Worm (Caenorhabditis elegans) whole organism, midembryonic: Measurements from ENCODE around the gene Y59E1A.4.

Source experiments
- T22C8.4 ChIP-seq: fragments of 200-800 bp; sonication (Bioruptor generic); IDR thresholded peaks from 2 replicates; pipeline ENCODE4 v1.3.6; 2022; ENCODE audit warnings: missing genetic modification characterization, missing compliant biosample characterization
- cog-1 ChIP-seq: sonication (generic microtip); optimal IDR thresholded peaks from 2 replicates; lab custom pipeline; 2016; ENCODE audit warnings: missing genetic modification characterization, missing compliant biosample characterization
- flt-1 ChIP-seq: fragments of 200-800 bp; sonication (Bioruptor generic); IDR thresholded peaks from 2 replicates; pipeline ENCODE4 v1.3.6; 2022; ENCODE audit warnings: missing genetic modification characterization, missing compliant biosample characterization
- klf-2 ChIP-seq: fragments of 200-800 bp; sonication (Bioruptor generic); conservative IDR thresholded peaks from 2 replicates; pipeline ENCODE4 v1.3.6; 2022; ENCODE audit warnings: missing genetic modification reagents, missing genetic modification characterization, missing compliant biosample characterization
- med-1 ChIP-seq: sonication (generic microtip); optimal IDR thresholded peaks from 2 replicates; lab custom pipeline; 2017; ENCODE audit warnings: missing genetic modification characterization, mild to moderate bottlenecking, missing compliant biosample characterization, antibody characterized with exemption, missing genetic modification reagents; ENCODE audit not compliant: insufficient read depth
- ref-1 ChIP-seq: fragments of 200-800 bp; sonication (Bioruptor generic); conservative IDR thresholded peaks from 2 replicates; pipeline ENCODE4 v1.3.6; 2022; ENCODE audit warnings: missing genetic modification reagents, missing genetic modification characterization, missing compliant biosample characterization
- tab-1 ChIP-seq: fragments of 200-800 bp; sonication (Bioruptor generic); IDR thresholded peaks from 2 replicates; pipeline ENCODE4 v1.3.6; 2022; ENCODE audit warnings: missing genetic modification characterization, missing compliant biosample characterization
- ztf-23 ChIP-seq: fragments of 200-800 bp; sonication (Bioruptor generic); IDR thresholded peaks from 2 replicates; pipeline ENCODE4 v1.3.6; 2022; ENCODE audit warnings: missing genetic modification reagents, missing genetic modification characterization, missing compliant biosample characterization
- ztf-29 ChIP-seq: fragments of 200-800 bp; sonication (Bioruptor generic); IDR thresholded peaks from 2 replicates; pipeline ENCODE4 v1.3.6; 2022; ENCODE audit warnings: missing genetic modification reagents, missing genetic modification characterization, missing compliant biosample characterization

Gene Y59E1A.4

DNA sequence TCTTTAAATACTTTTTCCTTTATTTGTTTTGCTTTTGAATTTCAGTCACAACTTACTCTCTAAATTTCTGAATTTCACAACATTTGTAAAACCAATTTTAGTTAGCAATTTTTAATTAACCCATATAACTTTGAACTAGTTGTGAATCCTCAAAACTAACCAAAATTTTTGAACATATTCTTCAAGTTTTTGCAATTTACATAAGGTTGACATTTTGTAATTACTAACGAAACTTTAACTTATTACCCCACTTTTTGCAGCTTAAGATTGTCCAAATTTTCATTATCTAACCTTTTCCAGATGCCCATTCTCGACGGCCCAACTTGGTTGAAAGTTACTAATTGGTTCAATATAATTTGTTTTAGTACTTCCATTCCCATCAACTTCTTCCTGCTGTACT, 29.8 kb upstream of the Y59E1A.4 start, which contains the start of gene str-79:
TSS of gene str-79 (plus strand) at position 301 of the 400 bp plus-strand sequence.
- TF ChIP-seq ref-1 (GFP tag; lab: Robert Waterston, UW) = no peak
- TF ChIP-seq med-1 = no peak
- TF ChIP-seq ztf-23 (GFP tag; lab: Robert Waterston, UW) = no peak
- TF ChIP-seq klf-2 (GFP tag; lab: Robert Waterston, UW) = no peak
- TF ChIP-seq cog-1 (tag; lab: Kevin White, UChicago) = no peak

- TF ChIP-seq ztf-29 (GFP tag; lab: Robert Waterston, UW) (no peak), flt-1 (GFP tag; lab: Robert Waterston, UW) (no peak), T22C8.4 (GFP tag; lab: Robert Waterston, UW) (no peak), cog-1 (tag; lab: Kevin White, UChicago) (no peak), klf-2 (GFP tag; lab: Robert Waterston, UW) (no peak), ref-1 (GFP tag; lab: Robert Waterston, UW) (no peak), ztf-23 (GFP tag; lab: Robert Waterston, UW) (no peak), tab-1 (GFP tag; lab: Robert Waterston, UW) (no peak), med-1 (no peak)
These were observed 25.0 kb upstream of the Y59E1A.4 start for ce11 chrX:1964828-1965227.

DNA sequence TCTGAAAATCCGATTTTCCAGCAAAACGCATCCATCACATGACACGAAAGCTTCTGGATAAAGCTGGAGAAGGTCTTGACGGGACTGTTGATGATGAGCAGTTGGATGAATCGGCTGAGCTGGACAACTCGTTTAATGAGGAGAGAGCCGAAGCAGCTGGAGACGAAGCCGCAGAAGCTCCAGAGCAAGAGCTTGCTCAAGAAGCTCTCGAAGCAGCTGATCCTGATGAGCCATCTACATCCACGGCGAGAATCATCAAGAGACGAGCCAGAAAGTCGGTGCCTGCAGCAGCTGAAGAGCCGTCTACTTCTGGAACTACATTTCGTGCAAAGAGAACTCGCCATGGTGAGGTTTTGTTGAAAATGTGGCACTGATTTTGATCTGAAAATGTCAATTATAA, 24.6 kb upstream of the Y59E1A.4 start:
- no peak for TF ChIP-seq ref-1 (GFP tag; lab: Robert Waterston, UW)
- TF ChIP-seq T22C8.4 (GFP tag; lab: Robert Waterston, UW) = no peak
- no peak for TF ChIP-seq tab-1 (GFP tag; lab: Robert Waterston, UW)
- no peak for TF ChIP-seq ztf-29 (GFP tag; lab: Robert Waterston, UW)
- TF ChIP-seq cog-1 (tag; lab: Kevin White, UChicago) = no peak

- TF ChIP-seq flt-1 (GFP tag; lab: Robert Waterston, UW) (no peak), ref-1 (GFP tag; lab: Robert Waterston, UW) (no peak), klf-2 (GFP tag; lab: Robert Waterston, UW) (no peak), ztf-29 (GFP tag; lab: Robert Waterston, UW) (no peak), tab-1 (GFP tag; lab: Robert Waterston, UW) (no peak), cog-1 (tag; lab: Kevin White, UChicago) (no peak), ztf-23 (GFP tag; lab: Robert Waterston, UW) (no peak), T22C8.4 (GFP tag; lab: Robert Waterston, UW) (no peak), med-1 (no peak)
These were observed 22.5 kb upstream of the Y59E1A.4 start, which contains the start of gene F52D2.7 for ce11 chrX:1962273-1962672. Gene F52D2.7, plus strand, starts transcription at chrX:1962573.

DNA sequence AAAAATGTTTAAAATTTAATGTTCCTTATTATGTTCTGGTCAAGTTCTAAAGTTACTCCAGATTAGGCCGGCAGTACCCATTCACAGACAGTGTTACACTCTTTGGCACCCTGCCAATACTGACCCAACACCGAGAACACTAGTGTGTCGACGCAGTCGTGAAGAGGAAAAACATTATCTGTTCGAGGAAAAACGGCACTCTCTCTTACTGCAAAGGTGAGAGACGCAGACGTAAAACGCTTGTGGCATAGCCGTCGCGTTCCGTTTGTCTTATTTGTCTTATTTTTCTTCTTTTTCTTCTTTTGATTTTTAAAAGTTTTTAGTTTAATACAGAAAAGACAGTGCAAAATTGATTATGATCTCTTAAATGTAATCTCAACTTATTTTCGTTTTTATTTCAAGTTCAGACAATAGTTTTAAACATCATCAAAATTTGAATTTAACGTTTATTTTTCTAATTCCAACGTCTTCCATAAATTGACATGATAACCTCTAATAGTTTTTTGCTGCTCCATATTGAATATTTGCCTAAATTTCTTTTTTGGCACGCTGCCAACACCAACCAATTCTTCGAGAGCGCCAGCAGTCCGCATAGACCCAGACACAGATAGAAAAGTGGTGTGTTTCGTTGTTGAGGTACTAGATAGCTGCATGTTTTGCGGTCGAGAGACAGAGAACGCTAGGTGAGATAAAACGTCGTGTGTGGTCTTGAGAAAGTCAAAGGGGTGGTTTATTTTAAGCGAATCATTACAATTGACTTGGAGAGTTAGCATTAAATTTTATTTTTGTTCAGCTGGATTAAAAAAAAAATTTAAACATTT, 21.3 kb upstream of the Y59E1A.4 start:
- TF ChIP-seq T22C8.4 (GFP tag; lab: Robert Waterston, UW) (no peak), cog-1 (tag; lab: Kevin White, UChicago) (peak; percentile 10), klf-2 (GFP tag; lab: Robert Waterston, UW) (no peak), ztf-29 (GFP tag; lab: Robert Waterston, UW) (no peak)

DNA sequence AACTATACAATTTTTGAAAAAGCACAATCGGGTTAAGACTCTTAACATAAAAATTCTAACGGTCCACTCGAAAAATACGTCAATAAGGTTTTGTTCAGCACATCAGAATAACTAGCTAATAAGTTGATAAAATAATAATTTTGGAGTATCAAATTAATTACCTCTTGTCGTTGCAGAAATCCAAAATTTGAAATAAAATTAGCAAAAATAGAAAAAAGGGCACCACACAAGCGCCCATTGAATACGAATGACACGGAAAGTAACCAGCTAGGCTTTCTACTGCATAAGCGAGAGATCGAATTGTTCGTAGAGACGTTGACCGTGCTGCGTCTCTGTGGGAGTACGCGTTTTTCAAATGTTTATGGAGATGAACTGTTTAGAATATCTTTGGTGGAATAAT, 19.3 kb upstream of the Y59E1A.4 start:
- TF ChIP-seq cog-1 (tag; lab: Kevin White, UChicago) = no peak
- TF ChIP-seq med-1 = no peak
- no peak for TF ChIP-seq T22C8.4 (GFP tag; lab: Robert Waterston, UW)
- TF ChIP-seq ztf-29 (GFP tag; lab: Robert Waterston, UW) = no peak
- no peak for TF ChIP-seq ref-1 (GFP tag; lab: Robert Waterston, UW)
- TF ChIP-seq klf-2 (GFP tag; lab: Robert Waterston, UW) = no peak
- no peak for TF ChIP-seq flt-1 (GFP tag; lab: Robert Waterston, UW)
- TF ChIP-seq ztf-23 (GFP tag; lab: Robert Waterston, UW) = no peak
- no peak for TF ChIP-seq tab-1 (GFP tag; lab: Robert Waterston, UW)

ce11 chrX:1939248-1939647, 539 bp downstream of the Y59E1A.4 start:
- TF ChIP-seq T22C8.4 (GFP tag; lab: Robert Waterston, UW) (no peak), tab-1 (GFP tag; lab: Robert Waterston, UW) (no peak), cog-1 (tag; lab: Kevin White, UChicago) (no peak), ref-1 (GFP tag; lab: Robert Waterston, UW) (no peak), ztf-29 (GFP tag; lab: Robert Waterston, UW) (no peak), klf-2 (GFP tag; lab: Robert Waterston, UW) (no peak), med-1 (no peak), ztf-23 (GFP tag; lab: Robert Waterston, UW) (no peak), flt-1 (GFP tag; lab: Robert Waterston, UW) (no peak)

ce11 chrX:1935438-1935837, 4.3 kb downstream of the Y59E1A.4 start:
- TF ChIP-seq ztf-29 (GFP tag; lab: Robert Waterston, UW) (no peak), flt-1 (GFP tag; lab: Robert Waterston, UW) (no peak), cog-1 (tag; lab: Kevin White, UChicago) (no peak), klf-2 (GFP tag; lab: Robert Waterston, UW) (no peak), T22C8.4 (GFP tag; lab: Robert Waterston, UW) (no peak), ztf-23 (GFP tag; lab: Robert Waterston, UW) (no peak), ref-1 (GFP tag; lab: Robert Waterston, UW) (no peak)

ce11 chrX:1933527-1933926, 6.3 kb downstream of the Y59E1A.4 start:
- peak; percentile 99 for TF ChIP-seq ztf-23 (GFP tag; lab: Robert Waterston, UW)

DNA sequence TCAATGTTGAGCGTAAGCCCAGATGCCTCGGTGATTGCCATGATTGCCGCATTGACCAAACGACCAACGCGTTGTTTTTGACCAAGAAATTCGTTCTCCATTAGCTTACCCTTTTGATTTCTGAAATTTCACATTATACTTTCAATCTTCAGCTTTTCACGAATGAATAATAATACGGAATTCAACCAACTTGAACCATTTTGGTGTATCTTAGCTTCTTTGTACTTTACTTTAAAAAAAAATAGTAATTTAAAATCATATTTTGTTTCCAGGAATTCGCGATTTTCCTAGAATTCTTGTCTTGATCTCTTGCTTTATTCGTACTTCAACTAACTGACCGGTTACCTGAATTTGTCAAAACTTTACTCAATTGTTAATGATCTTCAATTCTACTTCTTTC, 15.6 kb downstream of the Y59E1A.4 start, which contains the start of gene ZC53.2:
TSS of gene ZC53.2 (minus strand) at position 101 of the 400 bp plus-strand sequence.
- no peak for TF ChIP-seq med-1
- TF ChIP-seq ztf-29 (GFP tag; lab: Robert Waterston, UW) = no peak
- TF ChIP-seq cog-1 (tag; lab: Kevin White, UChicago) = no peak
- TF ChIP-seq klf-2 (GFP tag; lab: Robert Waterston, UW) = no peak
- TF ChIP-seq flt-1 (GFP tag; lab: Robert Waterston, UW) = no peak
- TF ChIP-seq tab-1 (GFP tag; lab: Robert Waterston, UW) = no peak
- no peak for TF ChIP-seq ref-1 (GFP tag; lab: Robert Waterston, UW)
- TF ChIP-seq T22C8.4 (GFP tag; lab: Robert Waterston, UW) = no peak
- no peak for TF ChIP-seq ztf-23 (GFP tag; lab: Robert Waterston, UW)
